Worm (Caenorhabditis elegans) whole organism, L3 larva: ENCODE results near the gene taf-12.

Experiments
- ama-1 ChIP-seq: fragments of 150-350 bp; optimal IDR thresholded peaks from 2 replicates; lab custom pipeline; 2018
- ceh-82 ChIP-seq: fragments of 150-350 bp; optimal IDR thresholded peaks from 2 replicates; lab custom pipeline; 2014; ENCODE audit warnings: missing biosample characterization, missing genetic modification characterization
- egl-27 ChIP-seq: sonication (generic microtip); optimal IDR thresholded peaks from 4 replicates; lab custom pipeline; 2017; ENCODE audit warnings: missing biosample characterization, missing genetic modification reagents, missing genetic modification characterization
- egl-5 ChIP-seq: fragments of 150-350 bp; optimal IDR thresholded peaks from 2 replicates; lab custom pipeline; 2017; ENCODE audit warnings: missing biosample characterization, missing genetic modification reagents, missing genetic modification characterization, inconsistent platforms
- eor-1 ChIP-seq, 2 experiments: fragments of 150-350 bp; optimal IDR thresholded peaks; 2 replicates each; lab custom pipeline; 2014 to 2018; ENCODE audit warnings: missing biosample characterization in 2 of 2, missing genetic modification characterization in 2 of 2
- fos-1 ChIP-seq: fragments of 150-350 bp; optimal IDR thresholded peaks from 2 replicates; lab custom pipeline; 2014; ENCODE audit warnings: missing biosample characterization, missing genetic modification characterization
- mdl-1 ChIP-seq: fragments of 150-350 bp; optimal IDR thresholded peaks from 2 replicates; lab custom pipeline; 2014; ENCODE audit warnings: missing biosample characterization, missing genetic modification characterization
- nfya-1 ChIP-seq: sonication (generic microtip); optimal IDR thresholded peaks from 2 replicates; lab custom pipeline; 2017; ENCODE audit warnings: missing genetic modification characterization, mild to moderate bottlenecking, missing compliant biosample characterization, antibody characterized with exemption, moderate library complexity; ENCODE audit not compliant: insufficient read depth
- nhr-11 ChIP-seq: fragments of 150-350 bp; optimal IDR thresholded peaks from 2 replicates; lab custom pipeline; 2014; ENCODE audit warnings: missing biosample characterization, missing genetic modification characterization
- nhr-237 ChIP-seq: fragments of 150-350 bp; optimal IDR thresholded peaks from 2 replicates; lab custom pipeline; 2014; ENCODE audit warnings: missing biosample characterization, missing genetic modification characterization
- nhr-77 ChIP-seq: fragments of 150-350 bp; optimal IDR thresholded peaks from 2 replicates; lab custom pipeline; 2014; ENCODE audit warnings: missing biosample characterization, missing genetic modification characterization
- skn-1 ChIP-seq: fragments of 150-350 bp; optimal IDR thresholded peaks from 2 replicates; lab custom pipeline; 2014; ENCODE audit warnings: missing biosample characterization, missing genetic modification characterization
- zag-1 ChIP-seq: fragments of 150-350 bp; optimal IDR thresholded peaks from 2 replicates; lab custom pipeline; 2014; ENCODE audit warnings: missing biosample characterization, missing genetic modification characterization
- ztf-11 ChIP-seq: fragments of 150-350 bp; optimal IDR thresholded peaks from 2 replicates; lab custom pipeline; 2014; ENCODE audit warnings: missing biosample characterization, missing genetic modification characterization

ce11 chrIII:11916260-11916659 lies 47.2 kb upstream of the taf-12 start:
- TF ChIP-seq zag-1 (no peak), nhr-237 (no peak), ztf-11 (no peak), nhr-77 (tag; lab: Kevin White, UChicago) (no peak), fos-1 (tag; lab: Kevin White, UChicago) (no peak), nhr-11 (tag; lab: Kevin White, UChicago) (no peak), egl-27 (tag; lab: Kevin White, UChicago) (no peak), egl-5 (no peak), skn-1 (tag; lab: Kevin White, UChicago) (no peak), ceh-82 (tag; lab: Kevin White, UChicago) (no peak), eor-1 (tag; optimal IDR thresholded peaks at IDR 0.05; lab: Kevin White, UChicago) (no peak), ama-1 (lab: Kevin White, UChicago) (no peak), mdl-1 (tag; lab: Kevin White, UChicago) (no peak), nfya-1 (tag; lab: Kevin White, UChicago) (no peak)
